Worm (Caenorhabditis elegans): ENCODE measurements around the gene C44C10.5.
"Not testable (repeated sequence)": the region's sequence is repeated elsewhere in the genome, so short reads cannot be mapped to it uniquely, and the experiment has no call there.

ce11 chrX:11643767-11644235 lies 46.5 kb upstream of the C44C10.5 start, which contains the start of gene sto-4:
- not testable (repeated sequence) for TF ChIP-seq W03F9.2, dao-5 (tag; optimal IDR thresholded peaks at IDR 0.05)

Measured in whole organism, L4/young adult.